Fruit fly (Drosophila melanogaster) whole organism, wandering third instar larva: ENCODE measurements around the gene Blos2.

ENCODE experiments used
- Abd-B ChIP-seq: fragments of >200 bp; optimal IDR thresholded peaks from 2 replicates; lab custom pipeline; 2017; ENCODE audit warnings: missing biosample characterization, missing genetic modification characterization
- GATAd ChIP-seq: sonication (Bioruptor generic); optimal IDR thresholded peaks from 2 replicates; lab custom pipeline; 2016; ENCODE audit warnings: missing biosample characterization, missing genetic modification characterization
- HLH106 ChIP-seq: fragments of 200-800 bp; optimal IDR thresholded peaks from 3 replicates; lab custom pipeline; 2019; ENCODE audit warnings: missing biosample characterization, mild to moderate bottlenecking, missing genetic modification characterization, moderate library complexity
- Hnf4 ChIP-seq: fragments of 200-800 bp; sonication (Bioruptor generic); optimal IDR thresholded peaks from 2 replicates; lab custom pipeline; 2016; ENCODE audit warnings: missing biosample characterization, mild to moderate bottlenecking, missing genetic modification characterization
- Hr78 ChIP-seq: fragments of >200 bp; optimal IDR thresholded peaks from 2 replicates; lab custom pipeline; 2017; ENCODE audit warnings: missing biosample characterization, missing genetic modification characterization
- N ChIP-seq: fragments of >200 bp; optimal IDR thresholded peaks from 2 replicates; lab custom pipeline; 2018; ENCODE audit warnings: missing biosample characterization, missing external identifiers, missing genetic modification characterization
- Vsx2 ChIP-seq: fragments of 200-300, 225-300 bp; sonication (Bioruptor generic); optimal IDR thresholded peaks from 2 replicates; lab custom pipeline; 2018; ENCODE audit warnings: missing biosample characterization, missing genetic modification characterization; ENCODE audit not compliant: partially characterized antibody
- h ChIP-seq: fragments of 200-800 bp; sonication (Bioruptor generic); optimal IDR thresholded peaks from 3 replicates; lab custom pipeline; 2016; ENCODE audit warnings: missing biosample characterization, mild to moderate bottlenecking, missing genetic modification characterization
- psq ChIP-seq: fragments of 200-800 bp; sonication (Bioruptor generic); optimal IDR thresholded peaks from 3 replicates; lab custom pipeline; 2017; ENCODE audit warnings: missing biosample characterization, mild to moderate bottlenecking, missing genetic modification characterization, moderate library complexity
- woc ChIP-seq: sonication (Bioruptor generic); optimal IDR thresholded peaks from 2 replicates; lab custom pipeline; 2016; ENCODE audit warnings: missing biosample characterization, mild to moderate bottlenecking, missing genetic modification characterization

DNA sequence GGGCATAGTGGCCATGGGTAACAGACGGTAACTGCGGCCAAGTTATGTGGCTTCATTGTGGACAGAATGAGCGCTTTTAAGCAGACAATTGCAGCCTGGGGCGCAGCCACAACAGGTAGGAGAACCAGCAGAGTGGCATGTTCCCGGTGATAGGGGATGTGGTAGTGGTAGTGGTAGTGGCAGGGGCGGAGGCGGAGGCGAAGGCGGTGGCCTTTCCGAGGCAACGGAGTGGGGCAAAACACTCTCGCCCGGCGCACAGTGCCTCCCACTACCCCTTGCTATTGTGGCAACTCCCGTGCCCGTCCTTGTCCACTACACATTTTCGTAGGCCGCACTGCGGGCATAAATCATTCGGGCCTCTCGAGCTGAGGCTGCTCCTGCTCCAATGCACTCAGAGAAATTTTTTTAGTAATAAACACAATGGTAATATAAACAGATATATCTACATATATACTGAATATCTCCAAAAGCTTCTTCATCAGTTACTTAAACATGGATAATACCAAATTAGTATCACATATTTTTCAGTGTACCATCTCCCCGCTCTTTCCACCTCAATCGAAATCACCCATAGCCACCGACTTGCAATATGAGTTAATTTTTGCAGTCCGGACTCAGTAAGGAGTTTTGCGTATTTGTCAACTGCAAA is 27.9 kb upstream of the Blos2 start:
- TF ChIP-seq N (GFP tag; lab: Kevin White, UChicago) (no peak), GATAd (GFP tag; lab: Kevin White, UChicago) (no peak), Hr78 (no peak), psq (GFP tag; lab: Kevin White, UChicago) (peak; percentile 61), woc (GFP tag; lab: Kevin White, UChicago) (peak; percentile 72), Hnf4 (GFP tag; lab: Kevin White, UChicago) (peak; percentile 62), HLH106 (peak; percentile 76), Abd-B (GFP tag; lab: Kevin White, UChicago) (no peak), Vsx2 (GFP tag; lab: Kevin White, UChicago) (no peak), h (peak; percentile 83)
